Fruit fly (Drosophila melanogaster): ENCODE results near the gene H15.

Gene H15

DNA sequence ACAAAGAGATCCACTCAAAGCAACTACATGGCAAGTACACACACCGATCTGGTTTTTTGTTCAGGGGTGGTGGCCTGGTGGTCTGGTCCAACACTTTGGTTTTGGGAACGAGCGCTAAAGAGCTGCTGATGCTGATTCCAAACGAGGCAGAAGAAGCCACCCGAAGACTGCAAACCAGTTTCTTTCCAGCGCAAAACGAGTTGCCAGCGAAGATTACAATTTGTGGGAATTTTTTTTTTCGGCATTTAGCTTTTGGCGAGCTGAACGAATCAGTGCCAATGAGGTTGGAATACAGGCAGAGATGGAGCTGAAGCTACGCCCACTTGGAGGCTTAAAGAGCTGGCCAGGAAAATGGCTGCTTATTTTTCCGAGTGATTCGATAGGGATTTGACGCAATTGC, 27.6 kb upstream of the H15 start:
- TF ChIP-seq Blimp-1 (GFP tag; optimal IDR thresholded peaks at IDR 0.05) (no peak), CG6854 (GFP tag; optimal IDR thresholded peaks at IDR 0.05) (no peak), eg (GFP tag; IDR thresholded peaks at IDR 0.05) (no peak), CG8119 (GFP tag; IDR thresholded peaks at IDR 0.05) (no peak), Gug (GFP tag; IDR thresholded peaks at IDR 0.05) (no peak), Eip78C (GFP tag) (no peak), CG16779 (tag; optimal IDR thresholded peaks at IDR 0.05) (no peak), Sox15 (GFP tag; optimal IDR thresholded peaks at IDR 0.05) (no peak), fd85E (GFP tag; optimal IDR thresholded peaks at IDR 0.05) (no peak), CG8632 (GFP tag; optimal IDR thresholded peaks at IDR 0.05) (no peak), svp (GFP tag) (no peak), Met (GFP tag; optimal IDR thresholded peaks at IDR 0.05) (no peak), CG32006 (GFP tag; optimal IDR thresholded peaks at IDR 0.05) (no peak), CG3919 (GFP tag; optimal IDR thresholded peaks at IDR 0.05) (no peak), achi (GFP tag; optimal IDR thresholded peaks at IDR 0.05) (no peak), spab (GFP tag; optimal IDR thresholded peaks at IDR 0.05) (no peak), Ets21C (GFP tag; optimal IDR thresholded peaks at IDR 0.05) (no peak), Hr4 (GFP tag; optimal IDR thresholded peaks at IDR 0.05) (no peak), Smox (GFP tag; optimal IDR thresholded peaks at IDR 0.05) (no peak)

DNA sequence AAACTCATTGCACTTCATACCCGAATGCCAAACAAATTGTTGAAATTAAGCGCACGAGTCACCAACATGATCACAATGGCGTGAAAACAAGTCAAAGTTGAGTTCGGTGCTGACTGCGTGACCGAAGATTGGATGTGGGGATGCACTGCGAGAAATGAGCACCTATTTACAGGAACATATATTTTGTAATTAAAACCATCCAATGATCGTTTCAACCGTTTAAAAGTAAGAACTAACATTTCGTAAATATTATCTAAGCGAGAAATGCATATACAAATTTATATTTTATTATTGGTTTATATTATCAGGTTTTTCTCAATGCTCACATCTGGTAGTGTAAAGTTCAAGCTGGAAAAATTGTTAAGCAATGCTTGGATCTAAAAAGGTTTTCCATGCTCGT, 25.3 kb upstream of the H15 start:
- TF ChIP-seq CG6792 (GFP tag; optimal IDR thresholded peaks at IDR 0.05): no peak
- no peak for TF ChIP-seq CG15336 (GFP tag; IDR thresholded peaks at IDR 0.05)
- TF ChIP-seq fkh (GFP tag; optimal IDR thresholded peaks at IDR 0.05): no peak
- no peak for TF ChIP-seq Sox15 (GFP tag; optimal IDR thresholded peaks at IDR 0.05)
- TF ChIP-seq lz (GFP tag; optimal IDR thresholded peaks at IDR 0.05): no peak
- no peak for TF ChIP-seq pdm3 (GFP tag; optimal IDR thresholded peaks at IDR 0.05)
- no peak for TF ChIP-seq CG16779 (tag; optimal IDR thresholded peaks at IDR 0.05)
- TF ChIP-seq Eip78C (GFP tag): peak; percentile 42
- TF ChIP-seq net (GFP tag; optimal IDR thresholded peaks at IDR 0.05): no peak
- peak; percentile 6 for TF ChIP-seq svp (GFP tag)
- TF ChIP-seq CG6276 (GFP tag; optimal IDR thresholded peaks at IDR 0.05): no peak
- no peak for TF ChIP-seq Hr39 (GFP tag; optimal IDR thresholded peaks at IDR 0.05)
- no peak for TF ChIP-seq Met (GFP tag; optimal IDR thresholded peaks at IDR 0.05)

dm6 chr2L:5381305-5381973, 22.6 kb upstream of the H15 start:
- TF ChIP-seq spab (GFP tag; optimal IDR thresholded peaks at IDR 0.05) (no peak), CG7368 (GFP tag; optimal IDR thresholded peaks at IDR 0.05) (no peak), svp (GFP tag) (no peak), eg (GFP tag; IDR thresholded peaks at IDR 0.05) (no peak), CG11294 (GFP tag; IDR thresholded peaks at IDR 0.05) (no peak), CG34406 (GFP tag; optimal IDR thresholded peaks at IDR 0.05) (no peak), Eip78C (GFP tag) (no peak), CG16779 (tag; optimal IDR thresholded peaks at IDR 0.05) (no peak)

- TF ChIP-seq fd85E (GFP tag; optimal IDR thresholded peaks at IDR 0.05) (no peak), CG8119 (GFP tag; IDR thresholded peaks at IDR 0.05) (peak; percentile 34; the same call in 1 of the 3 replicates), Ets96B (tag; optimal IDR thresholded peaks at IDR 0.05) (no peak), CG6163 (GFP tag; IDR thresholded peaks at IDR 0.05) (peak; percentile 53; the same call in 2 of the 3 replicates), CG15336 (GFP tag; IDR thresholded peaks at IDR 0.05) (no peak), CG10669 (GFP tag; optimal IDR thresholded peaks at IDR 0.05) (peak; percentile 4), CG34406 (GFP tag; optimal IDR thresholded peaks at IDR 0.05) (no peak), Eip78C (GFP tag) (peak; percentile 77), spab (GFP tag; optimal IDR thresholded peaks at IDR 0.05) (no peak), CG8632 (GFP tag; optimal IDR thresholded peaks at IDR 0.05) (no peak), CG6808 (GFP tag; optimal IDR thresholded peaks at IDR 0.05) (no peak), dsx (GFP tag; optimal IDR thresholded peaks at IDR 0.05; ENCODE audit: poor library complexity, severe bottlenecking) (no peak), CG6854 (GFP tag; optimal IDR thresholded peaks at IDR 0.05) (no peak), CG3919 (GFP tag; optimal IDR thresholded peaks at IDR 0.05) (peak; percentile 23), cyc (GFP tag; optimal IDR thresholded peaks at IDR 0.05) (no peak), salr (GFP tag; optimal IDR thresholded peaks at IDR 0.05) (no peak), Gug (GFP tag; IDR thresholded peaks at IDR 0.05) (no peak), pdm3 (GFP tag; optimal IDR thresholded peaks at IDR 0.05) (peak; percentile 20), Sox14 (GFP tag; optimal IDR thresholded peaks at IDR 0.05) (no peak), CG10631 (GFP tag; optimal IDR thresholded peaks at IDR 0.05) (peak; percentile 22), topi (GFP tag; optimal IDR thresholded peaks at IDR 0.05) (no peak), dac (GFP tag; optimal IDR thresholded peaks at IDR 0.05) (no peak), Eip75B (GFP tag; optimal IDR thresholded peaks at IDR 0.05) (peak; percentile 20), CG16779 (tag; optimal IDR thresholded peaks at IDR 0.05) (no peak), Hr4 (GFP tag; optimal IDR thresholded peaks at IDR 0.05) (no peak), esn (GFP tag; optimal IDR thresholded peaks at IDR 0.05) (peak; percentile 66), Sox15 (GFP tag; optimal IDR thresholded peaks at IDR 0.05) (no peak), Ets21C (GFP tag; optimal IDR thresholded peaks at IDR 0.05) (no peak), CG7368 (GFP tag; optimal IDR thresholded peaks at IDR 0.05) (no peak), eg (GFP tag; IDR thresholded peaks at IDR 0.05) (0 out of 3 replicates have a peak, but pooled peaks have one; percentile 36), net (GFP tag; optimal IDR thresholded peaks at IDR 0.05) (no peak)
These were observed 17.8 kb upstream of the H15 start for dm6 chr2L:5386261-5386660.

Data from whole organism, prepupa.